Worm (Caenorhabditis elegans): Measurements from ENCODE around the gene inx-8.

inx-8 gene

ce11 chrIV:11645354-11645753 is 28.3 kb upstream of the inx-8 start:
- TF ChIP-seq ceh-83 (GFP tag; optimal IDR thresholded peaks at IDR 0.05) (no peak), nhr-28 (tag; optimal IDR thresholded peaks at IDR 0.05) (no peak), blmp-1 (tag; optimal IDR thresholded peaks at IDR 0.05) (no peak), bed-3 (GFP tag; optimal IDR thresholded peaks at IDR 0.05) (no peak), M03D4.4 (tag; optimal IDR thresholded peaks at IDR 0.05) (no peak), nhr-2 (tag; optimal IDR thresholded peaks at IDR 0.05) (no peak), nhr-237 (tag; optimal IDR thresholded peaks at IDR 0.05) (no peak), drap-1 (GFP tag; optimal IDR thresholded peaks at IDR 0.05) (no peak), nhr-76 (tag; optimal IDR thresholded peaks at IDR 0.05) (no peak), snpc-4 (tag; optimal IDR thresholded peaks at IDR 0.05) (no peak), ceh-43 (GFP tag; optimal IDR thresholded peaks at IDR 0.05) (no peak), lin-13 (tag; optimal IDR thresholded peaks at IDR 0.05) (no peak), lsy-2 (tag; optimal IDR thresholded peaks at IDR 0.05) (no peak)

ce11 chrIV:11646908-11647307 is 26.7 kb upstream of the inx-8 start:
- TF ChIP-seq hlh-1 (tag; optimal IDR thresholded peaks at IDR 0.05): peak; percentile 17
- TF ChIP-seq lin-13 (tag; optimal IDR thresholded peaks at IDR 0.05): no peak

- TF ChIP-seq nhr-237 (tag; optimal IDR thresholded peaks at IDR 0.05): no peak
- peak; percentile 15 for TF ChIP-seq hlh-1 (tag; optimal IDR thresholded peaks at IDR 0.05)
Observed at ce11 chrIV:11649031-11649430, 24.6 kb upstream of the inx-8 start, which contains the start of gene ZK809.8. Gene ZK809.8 (minus strand): TSS chrIV:11649064.

ce11 chrIV:11650344-11650743 is 23.3 kb upstream of the inx-8 start:
- TF ChIP-seq nhr-237 (tag; optimal IDR thresholded peaks at IDR 0.05) (no peak), ham-2 (GFP tag; optimal IDR thresholded peaks at IDR 0.05) (no peak), lsy-2 (tag; optimal IDR thresholded peaks at IDR 0.05) (no peak), elt-3 (tag; optimal IDR thresholded peaks at IDR 0.05) (no peak), bed-3 (GFP tag; optimal IDR thresholded peaks at IDR 0.05) (no peak), hlh-1 (tag; optimal IDR thresholded peaks at IDR 0.05) (no peak), cnd-1 (tag; optimal IDR thresholded peaks at IDR 0.05) (no peak), drap-1 (GFP tag; optimal IDR thresholded peaks at IDR 0.05) (no peak)

- TF ChIP-seq lin-32 (GFP tag; optimal IDR thresholded peaks at IDR 0.05): no peak
- no peak for TF ChIP-seq cnd-1 (tag; optimal IDR thresholded peaks at IDR 0.05)
- no peak for TF ChIP-seq ztf-11 (tag; optimal IDR thresholded peaks at IDR 0.05)
- no peak for TF ChIP-seq elt-3 (tag; optimal IDR thresholded peaks at IDR 0.05)
- TF ChIP-seq mep-1 (tag; optimal IDR thresholded peaks at IDR 0.05): no peak
- no peak for TF ChIP-seq sem-2 (GFP tag; optimal IDR thresholded peaks at IDR 0.05)
- TF ChIP-seq drap-1 (GFP tag; optimal IDR thresholded peaks at IDR 0.05): no peak
- TF ChIP-seq ces-1 (GFP tag; optimal IDR thresholded peaks at IDR 0.05): no peak
- TF ChIP-seq zip-8 (tag; optimal IDR thresholded peaks at IDR 0.05): no peak
- no peak for TF ChIP-seq nhr-28 (tag; optimal IDR thresholded peaks at IDR 0.05)
- no peak for TF ChIP-seq unc-39 (tag; optimal IDR thresholded peaks at IDR 0.05)
- TF ChIP-seq flh-1 (GFP tag; optimal IDR thresholded peaks at IDR 0.05): no peak
Observed at ce11 chrIV:11651965-11652453, 21.6 kb upstream of the inx-8 start, which contains the start of the genes acl-3 and ndub-6. Gene acl-3 (minus strand): TSS chrIV:11652023. Gene ndub-6 (plus strand): TSS chrIV:11652403.

ce11 chrIV:11655370-11655769 is 18.3 kb upstream of the inx-8 start, which contains the start of gene ent-1:
Gene ent-1 (minus strand): TSS chrIV:11655470.
- TF ChIP-seq ztf-11 (tag; optimal IDR thresholded peaks at IDR 0.05) (no peak), sptf-1 (tag; optimal IDR thresholded peaks at IDR 0.05) (no peak), ceh-43 (GFP tag; optimal IDR thresholded peaks at IDR 0.05) (no peak), tbx-8 (GFP tag; optimal IDR thresholded peaks at IDR 0.05) (no peak), lsy-2 (tag; optimal IDR thresholded peaks at IDR 0.05) (no peak), elt-3 (tag; optimal IDR thresholded peaks at IDR 0.05) (no peak), M03D4.4 (tag; optimal IDR thresholded peaks at IDR 0.05) (no peak), nhr-2 (tag; optimal IDR thresholded peaks at IDR 0.05) (no peak), nhr-12 (tag; optimal IDR thresholded peaks at IDR 0.05) (no peak), cnd-1 (tag; optimal IDR thresholded peaks at IDR 0.05) (no peak), unc-120 (tag; optimal IDR thresholded peaks at IDR 0.05; ENCODE audit: poor library complexity, severe bottlenecking) (no peak), nhr-76 (tag; optimal IDR thresholded peaks at IDR 0.05) (no peak), ces-1 (GFP tag; optimal IDR thresholded peaks at IDR 0.05) (no peak), zip-8 (tag; optimal IDR thresholded peaks at IDR 0.05) (no peak), blmp-1 (tag; optimal IDR thresholded peaks at IDR 0.05) (no peak), nhr-28 (tag; optimal IDR thresholded peaks at IDR 0.05) (no peak), mep-1 (tag; optimal IDR thresholded peaks at IDR 0.05) (no peak), pha-4 (tag; optimal IDR thresholded peaks at IDR 0.05) (no peak), ceh-39 (tag; optimal IDR thresholded peaks at IDR 0.05) (no peak)
